Fruit fly (Drosophila melanogaster) whole organism, embryonic: Measurements from ENCODE around the gene klar.

Experiments used
- CG11398 ChIP-seq: fragments of 200-800 bp; sonication (Bioruptor generic); optimal IDR thresholded peaks from 2 replicates; lab custom pipeline; 2016; ENCODE audit warnings: missing biosample characterization, missing genetic modification characterization
- CG30431 ChIP-seq: fragments of 200-800 bp; sonication (Bioruptor generic); optimal IDR thresholded peaks from 2 replicates; lab custom pipeline; 2017; ENCODE audit warnings: missing biosample characterization, missing genetic modification characterization
- CG34422 ChIP-seq: fragments of 200-800 bp; sonication (Bioruptor generic); IDR thresholded peaks from 3 replicates; pipeline ENCODE4 v1.3.6; 2022; ENCODE audit warnings: missing biosample characterization, missing genetic modification characterization
- CG4730 ChIP-seq: fragments of 200-800 bp; sonication (Bioruptor generic); IDR thresholded peaks from 2 replicates; pipeline ENCODE4 v1.3.6; 2022; ENCODE audit warnings: missing biosample characterization, missing genetic modification characterization
- Dfd ChIP-seq, 2 experiments: fragments of >200 bp; optimal IDR thresholded peaks; 2 replicates each; lab custom pipeline; 2017; ENCODE audit warnings: missing biosample characterization in 2 of 2, missing genetic modification characterization in 2 of 2
- Dp ChIP-seq: fragments of 200-800 bp; sonication (Bioruptor generic); optimal IDR thresholded peaks from 2 replicates; lab custom pipeline; 2018; ENCODE audit warnings: missing biosample characterization, mild to moderate bottlenecking, missing genetic modification characterization, moderate library complexity
- Hand ChIP-seq: fragments of 200-800 bp; sonication (Bioruptor generic); optimal IDR thresholded peaks from 2 replicates; lab custom pipeline; 2017; ENCODE audit warnings: mild to moderate bottlenecking, missing biosample characterization, missing genetic modification reagents, missing genetic modification characterization
- Lpt ChIP-seq: fragments of >200 bp; optimal IDR thresholded peaks from 2 replicates; lab custom pipeline; 2018; ENCODE audit warnings: missing biosample characterization, missing genetic modification characterization
- lbe ChIP-seq: fragments of 200-800 bp; sonication (Bioruptor generic); optimal IDR thresholded peaks from 2 replicates; lab custom pipeline; 2016; ENCODE audit warnings: missing biosample characterization, mild to moderate bottlenecking, missing genetic modification characterization
- phol ChIP-seq: fragments of 200-800 bp; sonication (Bioruptor generic); optimal IDR thresholded peaks from 3 replicates; lab custom pipeline; 2018; ENCODE audit warnings: missing biosample characterization, mild to moderate bottlenecking, missing genetic modification characterization, moderate library complexity
- usp ChIP-seq: fragments of >200 bp; optimal IDR thresholded peaks from 2 replicates; lab custom pipeline; 2017; ENCODE audit warnings: missing biosample characterization, missing genetic modification characterization

dm6 chr3L:507576-508322 is 32.7 kb downstream of the klar start:
- TF ChIP-seq Dfd (GFP tag; optimal IDR thresholded peaks at IDR 0.05; lab: Kevin White, UChicago), result no peak
- no peak for TF ChIP-seq CG30431
- TF ChIP-seq usp (GFP tag; lab: Kevin White, UChicago), result no peak
- TF ChIP-seq CG11398, result no peak
- TF ChIP-seq phol (tag; lab: Kevin White, UChicago), result no peak
- no peak for TF ChIP-seq CG34422
- no peak for TF ChIP-seq CG4730
- TF ChIP-seq Hand, result no peak
- TF ChIP-seq Lpt, result no peak
- no peak for TF ChIP-seq lbe
- no peak for TF ChIP-seq Dp (GFP tag; lab: Kevin White, UChicago)
